Worm (Caenorhabditis elegans): ENCODE data around the gene ZK792.1.

ZK792.1 gene

ce11 chrIV:11700752-11701151, 41.1 kb downstream of the ZK792.1 start, which contains the start of gene dpy-20:
dpy-20 (minus strand) TSS chrIV:11700852.
- TF ChIP-seq ztf-23 (GFP tag; IDR thresholded peaks at IDR 0.05) (no peak), flt-1 (GFP tag; IDR thresholded peaks at IDR 0.05) (no peak), tab-1 (GFP tag; IDR thresholded peaks at IDR 0.05) (no peak), med-1 (GFP tag; optimal IDR thresholded peaks at IDR 0.05; ENCODE audit: insufficient read depth) (no peak), T22C8.4 (GFP tag; IDR thresholded peaks at IDR 0.05) (no peak), ztf-29 (GFP tag; IDR thresholded peaks at IDR 0.05) (no peak), klf-2 (GFP tag; conservative IDR thresholded peaks at IDR 0.05) (no peak), ref-1 (GFP tag; conservative IDR thresholded peaks at IDR 0.05) (no peak), cog-1 (tag; optimal IDR thresholded peaks at IDR 0.05) (no peak)

ce11 chrIV:11701878-11702277, 42.2 kb downstream of the ZK792.1 start:
- no peak for TF ChIP-seq ztf-23 (GFP tag; IDR thresholded peaks at IDR 0.05)
- no peak for TF ChIP-seq ref-1 (GFP tag; conservative IDR thresholded peaks at IDR 0.05)
- TF ChIP-seq med-1 (GFP tag; optimal IDR thresholded peaks at IDR 0.05; ENCODE audit: insufficient read depth): no peak
- no peak for TF ChIP-seq cog-1 (tag; optimal IDR thresholded peaks at IDR 0.05)
- no peak for TF ChIP-seq tab-1 (GFP tag; IDR thresholded peaks at IDR 0.05)
- TF ChIP-seq flt-1 (GFP tag; IDR thresholded peaks at IDR 0.05): no peak
- no peak for TF ChIP-seq klf-2 (GFP tag; conservative IDR thresholded peaks at IDR 0.05)
- no peak for TF ChIP-seq T22C8.4 (GFP tag; IDR thresholded peaks at IDR 0.05)
- no peak for TF ChIP-seq ztf-29 (GFP tag; IDR thresholded peaks at IDR 0.05)

- TF ChIP-seq ztf-29 (GFP tag; IDR thresholded peaks at IDR 0.05) (no peak), T22C8.4 (GFP tag; IDR thresholded peaks at IDR 0.05) (no peak), med-1 (GFP tag; optimal IDR thresholded peaks at IDR 0.05; ENCODE audit: insufficient read depth) (no peak), ztf-23 (GFP tag; IDR thresholded peaks at IDR 0.05) (no peak), ref-1 (GFP tag; conservative IDR thresholded peaks at IDR 0.05) (no peak), klf-2 (GFP tag; conservative IDR thresholded peaks at IDR 0.05) (no peak), flt-1 (GFP tag; IDR thresholded peaks at IDR 0.05) (no peak), tab-1 (GFP tag; IDR thresholded peaks at IDR 0.05) (no peak), cog-1 (tag; optimal IDR thresholded peaks at IDR 0.05) (no peak)
Measured at ce11 chrIV:11703685-11704296, 44.1 kb downstream of the ZK792.1 start, which contains the start of the genes T22B3.3 and alg-3. T22B3.3 (minus strand) TSS chrIV:11703785. alg-3 (plus strand) TSS chrIV:11704246.

ce11 chrIV:11710331-11710730, 50.7 kb downstream of the ZK792.1 start:
- no peak for TF ChIP-seq flt-1 (GFP tag; IDR thresholded peaks at IDR 0.05)
- no peak for TF ChIP-seq med-1 (GFP tag; optimal IDR thresholded peaks at IDR 0.05; ENCODE audit: insufficient read depth)

ce11 chrIV:11713289-11713688, 53.6 kb downstream of the ZK792.1 start:
- TF ChIP-seq T22C8.4 (GFP tag; IDR thresholded peaks at IDR 0.05) (no peak), klf-2 (GFP tag; conservative IDR thresholded peaks at IDR 0.05) (no peak), ref-1 (GFP tag; conservative IDR thresholded peaks at IDR 0.05) (no peak), cog-1 (tag; optimal IDR thresholded peaks at IDR 0.05) (no peak), med-1 (GFP tag; optimal IDR thresholded peaks at IDR 0.05; ENCODE audit: insufficient read depth) (no peak), ztf-23 (GFP tag; IDR thresholded peaks at IDR 0.05) (no peak), flt-1 (GFP tag; IDR thresholded peaks at IDR 0.05) (no peak), ztf-29 (GFP tag; IDR thresholded peaks at IDR 0.05) (no peak), tab-1 (GFP tag; IDR thresholded peaks at IDR 0.05) (no peak)

ce11 chrIV:11714739-11715138, 55.1 kb downstream of the ZK792.1 start, which contains the start of gene magi-1:
magi-1 (plus strand) TSS chrIV:11715039.
- no peak for TF ChIP-seq ref-1 (GFP tag; conservative IDR thresholded peaks at IDR 0.05)
- TF ChIP-seq flt-1 (GFP tag; IDR thresholded peaks at IDR 0.05): no peak
- TF ChIP-seq klf-2 (GFP tag; conservative IDR thresholded peaks at IDR 0.05): no peak
- TF ChIP-seq tab-1 (GFP tag; IDR thresholded peaks at IDR 0.05): no peak
- no peak for TF ChIP-seq ztf-23 (GFP tag; IDR thresholded peaks at IDR 0.05)

Measured in whole organism, midembryonic.